Worm (Caenorhabditis elegans): Measurements from ENCODE around the gene F14H12.7.

The F14H12.7 gene

ce11 chrX:4363200-4363599 lies 778 bp upstream of the F14H12.7 start, which contains the start of gene F14H12.17:
TSS of gene F14H12.17 (minus strand) at chrX:4363300.
- TF ChIP-seq xbp-1 (tag; optimal IDR thresholded peaks at IDR 0.05) (no peak), unc-98 (GFP tag; IDR thresholded peaks at IDR 0.05) (no peak), unc-130 (tag; optimal IDR thresholded peaks at IDR 0.05) (no peak), nhr-20 (tag; optimal IDR thresholded peaks at IDR 0.05) (no peak), fkh-4 (tag; optimal IDR thresholded peaks at IDR 0.05; ENCODE audit: borderline replicate concordance) (no peak), C34B4.2 (tag; optimal IDR thresholded peaks at IDR 0.05) (no peak), aha-1 (tag; optimal IDR thresholded peaks at IDR 0.05) (no peak), nhr-77 (tag; optimal IDR thresholded peaks at IDR 0.05) (no peak), zag-1 (tag; optimal IDR thresholded peaks at IDR 0.05) (no peak), ces-1 (GFP tag; optimal IDR thresholded peaks at IDR 0.05) (no peak), unc-30 (tag; optimal IDR thresholded peaks at IDR 0.05) (no peak)

ce11 chrX:4359030-4359429 lies 3.4 kb downstream of the F14H12.7 start:
- no peak for TF ChIP-seq nhr-19 (GFP tag; conservative IDR thresholded peaks at IDR 0.05)
- TF ChIP-seq snpc-4 (tag; optimal IDR thresholded peaks at IDR 0.05): no peak
- TF ChIP-seq vab-15 (tag; optimal IDR thresholded peaks at IDR 0.05): no peak
- TF ChIP-seq ets-5 (GFP tag; IDR thresholded peaks at IDR 0.05): no peak
- no peak for TF ChIP-seq C34B4.2 (tag; optimal IDR thresholded peaks at IDR 0.05)
- TF ChIP-seq nhr-76 (tag; optimal IDR thresholded peaks at IDR 0.05): no peak
- TF ChIP-seq egl-13 (tag; optimal IDR thresholded peaks at IDR 0.05): no peak
- TF ChIP-seq nhr-77 (tag; optimal IDR thresholded peaks at IDR 0.05): no peak
- no peak for TF ChIP-seq aly-2 (tag; optimal IDR thresholded peaks at IDR 0.05)
- no peak for TF ChIP-seq nhr-71 (tag; optimal IDR thresholded peaks at IDR 0.05)
- no peak for TF ChIP-seq lin-15B (tag; optimal IDR thresholded peaks at IDR 0.05)

ce11 chrX:4357467-4357866 lies 5.0 kb downstream of the F14H12.7 start, which contains the start of gene F14H12.6:
TSS of gene F14H12.6 (minus strand) at chrX:4357567.
- TF ChIP-seq lin-15B (tag; optimal IDR thresholded peaks at IDR 0.05): no peak
- TF ChIP-seq hlh-4 (tag; optimal IDR thresholded peaks at IDR 0.05): no peak
- TF ChIP-seq fos-1 (tag; optimal IDR thresholded peaks at IDR 0.05): no peak
- no peak for TF ChIP-seq tbx-2 (tag; optimal IDR thresholded peaks at IDR 0.05)
- no peak for TF ChIP-seq nhr-20 (tag; optimal IDR thresholded peaks at IDR 0.05)
- TF ChIP-seq egl-13 (tag; optimal IDR thresholded peaks at IDR 0.05): no peak
- no peak for TF ChIP-seq elt-3 (tag; optimal IDR thresholded peaks at IDR 0.05)
- TF ChIP-seq C34B4.2 (tag; optimal IDR thresholded peaks at IDR 0.05): no peak
- TF ChIP-seq fkh-4 (tag; optimal IDR thresholded peaks at IDR 0.05; ENCODE audit: borderline replicate concordance): no peak
- no peak for TF ChIP-seq zip-4 (GFP tag; optimal IDR thresholded peaks at IDR 0.05)

- TF ChIP-seq pax-3 (tag; optimal IDR thresholded peaks at IDR 0.05) (no peak), mdl-1 (tag; optimal IDR thresholded peaks at IDR 0.05) (no peak), fkh-10 (GFP tag; optimal IDR thresholded peaks at IDR 0.05) (no peak), lsy-2 (tag; optimal IDR thresholded peaks at IDR 0.05) (no peak), unc-130 (tag; optimal IDR thresholded peaks at IDR 0.05) (no peak), vab-15 (tag; optimal IDR thresholded peaks at IDR 0.05) (no peak), Y116A8C.19 (tag; optimal IDR thresholded peaks at IDR 0.05; ENCODE audit: borderline replicate concordance) (no peak), nhr-84 (tag; optimal IDR thresholded peaks at IDR 0.05) (no peak), ceh-8 (GFP tag; optimal IDR thresholded peaks at IDR 0.05) (no peak), pqm-1 (tag; optimal IDR thresholded peaks at IDR 0.05) (no peak), nhr-12 (tag; optimal IDR thresholded peaks at IDR 0.05) (no peak), xbp-1 (tag; optimal IDR thresholded peaks at IDR 0.05) (no peak), sptf-1 (tag; optimal IDR thresholded peaks at IDR 0.05) (no peak), lin-15B (tag; optimal IDR thresholded peaks at IDR 0.05) (no peak), ceh-90 (tag; optimal IDR thresholded peaks at IDR 0.05) (no peak), nhr-77 (tag; optimal IDR thresholded peaks at IDR 0.05) (no peak), skn-1 (tag; optimal IDR thresholded peaks at IDR 0.05) (no peak), egl-13 (tag; optimal IDR thresholded peaks at IDR 0.05) (no peak), fkh-8 (tag; optimal IDR thresholded peaks at IDR 0.05) (no peak)
Observed at ce11 chrX:4353318-4353717, 9.1 kb downstream of the F14H12.7 start, which contains the start of gene col-165. TSS of gene col-165 (plus strand) at chrX:4353618.
